Fruit fly (Drosophila melanogaster): Measurements from ENCODE around the gene Ir7b.

The Ir7b gene

dm6 chrX:7888386-7889024 is 21.7 kb upstream of the Ir7b start, which contains the start of gene Acat1 (continued):
- TF ChIP-seq CG1602 (GFP tag; optimal IDR thresholded peaks at IDR 0.05) = peak; percentile 44
- TF ChIP-seq Max (GFP tag; optimal IDR thresholded peaks at IDR 0.05) = peak; percentile 54
- no peak for TF ChIP-seq CG6854 (GFP tag; optimal IDR thresholded peaks at IDR 0.05)
- 0 out of 2 replicates have a peak, but pooled peaks have one; percentile 14 for TF ChIP-seq bbx (GFP tag; IDR thresholded peaks at IDR 0.05; ENCODE audit: partially characterized antibody)
- peak; percentile 18; the same call in 1 of the 2 replicates for TF ChIP-seq CG14014 (GFP tag; IDR thresholded peaks at IDR 0.05)
- no peak for TF ChIP-seq dmrt99B (tag; optimal IDR thresholded peaks at IDR 0.05)
- no peak for TF ChIP-seq CG12104 (GFP tag; optimal IDR thresholded peaks at IDR 0.05)
- TF ChIP-seq jigr1 (GFP tag; IDR thresholded peaks at IDR 0.05) = no peak
- no peak; the same call in 2 of the 3 replicates for TF ChIP-seq CG14050 (GFP tag; IDR thresholded peaks at IDR 0.05)
- TF ChIP-seq NC2β (GFP tag; optimal IDR thresholded peaks at IDR 0.05) = peak; percentile 38
- TF ChIP-seq CG17361 (GFP tag; IDR thresholded peaks at IDR 0.05) = no peak
- no peak for TF ChIP-seq CG12219 (GFP tag; optimal IDR thresholded peaks at IDR 0.05)
- no peak for TF ChIP-seq vnd (GFP tag; IDR thresholded peaks at IDR 0.05; ENCODE audit: partially characterized antibody)
- TF ChIP-seq CG43689 (GFP tag; IDR thresholded peaks at IDR 0.05) = no peak
- TF ChIP-seq pan (optimal IDR thresholded peaks at IDR 0.05) = no peak
- peak in 1 of 2 experiments; percentile 61 for TF ChIP-seq pan (GFP tag; optimal IDR thresholded peaks at IDR 0.05 in 1 of 2, IDR thresholded peaks at IDR 0.05 in 1 of 2)
- peak; percentile 40 for TF ChIP-seq CG7786 (GFP tag; optimal IDR thresholded peaks at IDR 0.05)
- 0 out of 3 replicates have a peak, but pooled peaks have one; percentile 20 for TF ChIP-seq dysf (GFP tag; IDR thresholded peaks at IDR 0.05)
- peak; percentile 5 for TF ChIP-seq Antp (GFP tag; optimal IDR thresholded peaks at IDR 0.05)
- TF ChIP-seq ato (GFP tag; IDR thresholded peaks at IDR 0.05; ENCODE audit: partially characterized antibody) = 0 out of 2 replicates have a peak, but pooled peaks have one; percentile 14
- peak; percentile 29 for TF ChIP-seq CG9817 (tag; optimal IDR thresholded peaks at IDR 0.05)
- TF ChIP-seq CG31388 (GFP tag; optimal IDR thresholded peaks at IDR 0.05) = no peak
- TF ChIP-seq CG31365 (tag; optimal IDR thresholded peaks at IDR 0.05) = no peak
- no peak for TF ChIP-seq Vsx1 (GFP tag; optimal IDR thresholded peaks at IDR 0.05)
- TF ChIP-seq CG2678 (tag; optimal IDR thresholded peaks at IDR 0.05) = peak; percentile 58
- TF ChIP-seq C15 (GFP tag; IDR thresholded peaks at IDR 0.05) = no peak
- TF ChIP-seq zen (tag; optimal IDR thresholded peaks at IDR 0.05) = peak; percentile 34
- no peak for TF ChIP-seq tup (GFP tag; optimal IDR thresholded peaks at IDR 0.05)
- no peak for TF ChIP-seq Usf (GFP tag; optimal IDR thresholded peaks at IDR 0.05)
- peak; percentile 52 for TF ChIP-seq Meics (GFP tag; optimal IDR thresholded peaks at IDR 0.05)
- peak; percentile 35 for TF ChIP-seq bab2 (GFP tag; optimal IDR thresholded peaks at IDR 0.05)
- no peak for TF ChIP-seq CG15601 (tag; optimal IDR thresholded peaks at IDR 0.05)
- TF ChIP-seq Ptx1 (GFP tag; IDR thresholded peaks at IDR 0.05) = peak; percentile 72
- TF ChIP-seq klu (GFP tag; IDR thresholded peaks at IDR 0.05) = peak; percentile 32; the same call in 1 of the 2 replicates
- TF ChIP-seq shn (GFP tag; optimal IDR thresholded peaks at IDR 0.05) = no peak
- peak; percentile 31 for TF ChIP-seq CHES-1-like (GFP tag; optimal IDR thresholded peaks at IDR 0.05)
- peak; percentile 91 for TF ChIP-seq Elba2 (GFP tag; optimal IDR thresholded peaks at IDR 0.05)
- TF ChIP-seq kah (GFP tag; optimal IDR thresholded peaks at IDR 0.05) = peak; percentile 43
- no peak for TF ChIP-seq sug (tag; optimal IDR thresholded peaks at IDR 0.05)
- no peak for TF ChIP-seq CG1024 (GFP tag; IDR thresholded peaks at IDR 0.05)
- TF ChIP-seq E2f2 (GFP tag; IDR thresholded peaks at IDR 0.05) = peak; percentile 49; the same call in 1 of the 2 replicates
- TF ChIP-seq vfl (GFP tag; optimal IDR thresholded peaks at IDR 0.05) = no peak
- no peak for TF ChIP-seq CG17802 (tag; optimal IDR thresholded peaks at IDR 0.05)
- peak; percentile 58 for TF ChIP-seq CG7556 (GFP tag; optimal IDR thresholded peaks at IDR 0.05)
- no peak for TF ChIP-seq CG13296 (GFP tag; optimal IDR thresholded peaks at IDR 0.05)
- no peak for TF ChIP-seq CG17568 (GFP tag; optimal IDR thresholded peaks at IDR 0.05)
- TF ChIP-seq CG12769 (tag; optimal IDR thresholded peaks at IDR 0.05) = no peak
- TF ChIP-seq gem (tag; optimal IDR thresholded peaks at IDR 0.05) = no peak
- TF ChIP-seq stc (GFP tag; IDR thresholded peaks at IDR 0.05) = peak; percentile 66
- no peak for TF ChIP-seq usp (GFP tag; optimal IDR thresholded peaks at IDR 0.05)

Data from whole organism, embryonic.